Fruit fly (Drosophila melanogaster) whole organism, wandering third instar larva: ENCODE data around the gene CG1575.
A peak's percentile ranks its signal among the peaks of the same experiment; 100 is the strongest.

Source experiments
- Abd-B ChIP-seq: fragments of >200 bp; optimal IDR thresholded peaks from 2 replicates; lab custom pipeline; 2017; ENCODE audit warnings: missing biosample characterization, missing genetic modification characterization
- CG32264 ChIP-seq: fragments of 200-800 bp; sonication (Bioruptor generic); optimal IDR thresholded peaks from 2 replicates; lab custom pipeline; 2016; ENCODE audit warnings: missing biosample characterization, missing genetic modification characterization
- CG9705 ChIP-seq: fragments of 200-800 bp; sonication (Bioruptor generic); optimal IDR thresholded peaks from 2 replicates; lab custom pipeline; 2018; ENCODE audit warnings: missing biosample characterization, mild to moderate bottlenecking, missing genetic modification characterization
- CrebA ChIP-seq: fragments of 200-800 bp; sonication (Bioruptor generic); optimal IDR thresholded peaks from 2 replicates; lab custom pipeline; 2016; ENCODE audit warnings: missing biosample characterization, mild to moderate bottlenecking, missing genetic modification characterization, borderline replicate concordance
- Dfd ChIP-seq: fragments of >200 bp; optimal IDR thresholded peaks from 2 replicates; lab custom pipeline; 2017; ENCODE audit warnings: missing biosample characterization, missing genetic modification characterization
- Dif ChIP-seq: fragments of 200-275, 200-300 bp; sonication (Bioruptor generic); optimal IDR thresholded peaks from 2 replicates; lab custom pipeline; 2018; ENCODE audit warnings: missing biosample characterization, missing genetic modification characterization; ENCODE audit not compliant: partially characterized antibody
- GATAd ChIP-seq: sonication (Bioruptor generic); optimal IDR thresholded peaks from 2 replicates; lab custom pipeline; 2016; ENCODE audit warnings: missing biosample characterization, missing genetic modification characterization
- HLH106 ChIP-seq: fragments of 200-800 bp; optimal IDR thresholded peaks from 3 replicates; lab custom pipeline; 2019; ENCODE audit warnings: missing biosample characterization, mild to moderate bottlenecking, missing genetic modification characterization, moderate library complexity
- Hnf4 ChIP-seq: fragments of 200-800 bp; sonication (Bioruptor generic); optimal IDR thresholded peaks from 2 replicates; lab custom pipeline; 2016; ENCODE audit warnings: missing biosample characterization, mild to moderate bottlenecking, missing genetic modification characterization
- Hr78 ChIP-seq: fragments of >200 bp; optimal IDR thresholded peaks from 2 replicates; lab custom pipeline; 2017; ENCODE audit warnings: missing biosample characterization, missing genetic modification characterization
- Hr83 ChIP-seq: fragments of 200-300 bp; sonication (Bioruptor generic); optimal IDR thresholded peaks from 2 replicates; lab custom pipeline; 2016; ENCODE audit warnings: missing biosample characterization, mild to moderate bottlenecking, missing genetic modification characterization, moderate library complexity; ENCODE audit not compliant: poor library complexity, severe bottlenecking
- Jra ChIP-seq: sonication (Bioruptor generic); optimal IDR thresholded peaks from 2 replicates; lab custom pipeline; 2016; ENCODE audit warnings: missing biosample characterization, missing genetic modification characterization
- Mio ChIP-seq: sonication (Bioruptor generic); optimal IDR thresholded peaks from 2 replicates; lab custom pipeline; 2016; ENCODE audit warnings: missing biosample characterization, missing genetic modification characterization
- Myc ChIP-seq: fragments of >200 bp; optimal IDR thresholded peaks from 2 replicates; lab custom pipeline; 2017
- N ChIP-seq: fragments of >200 bp; optimal IDR thresholded peaks from 2 replicates; lab custom pipeline; 2018; ENCODE audit warnings: missing biosample characterization, missing external identifiers, missing genetic modification characterization
- OdsH ChIP-seq: fragments of 200-800 bp; sonication (Bioruptor generic); optimal IDR thresholded peaks from 2 replicates; lab custom pipeline; 2016; ENCODE audit warnings: missing biosample characterization, mild to moderate bottlenecking, missing genetic modification characterization
- Rel ChIP-seq, 2 experiments: fragments of 200-800 bp; sonication (Bioruptor generic) in 1 of 2; optimal IDR thresholded peaks; 2 replicates in 1 of 2; 3 replicates in 1 of 2; lab custom pipeline; 2016 to 2019; ENCODE audit warnings: mild to moderate bottlenecking in 2 of 2, missing biosample characterization in 2 of 2, missing genetic modification characterization in 2 of 2, moderate library complexity in 1 of 2
- Sp1 ChIP-seq: fragments of 200-800 bp; sonication (Bioruptor generic); optimal IDR thresholded peaks from 3 replicates; lab custom pipeline; 2019; ENCODE audit warnings: missing biosample characterization, mild to moderate bottlenecking, missing genetic modification characterization, moderate library complexity
- Vsx2 ChIP-seq: fragments of 200-300, 225-300 bp; sonication (Bioruptor generic); optimal IDR thresholded peaks from 2 replicates; lab custom pipeline; 2018; ENCODE audit warnings: missing biosample characterization, missing genetic modification characterization; ENCODE audit not compliant: partially characterized antibody
- br ChIP-seq: fragments of 200-800 bp; sonication (Bioruptor generic); optimal IDR thresholded peaks from 2 replicates; lab custom pipeline; 2016; ENCODE audit warnings: missing biosample characterization, missing genetic modification characterization
- brk ChIP-seq: fragments of 200-800 bp; sonication (Bioruptor generic); optimal IDR thresholded peaks from 2 replicates; lab custom pipeline; 2016; ENCODE audit warnings: missing biosample characterization, mild to moderate bottlenecking, missing genetic modification characterization
- dl ChIP-seq, 2 experiments: fragments of 175-275, 200-275 bp in 1 of 2; fragments of 200-275 bp in 1 of 2; sonication (Bioruptor generic); optimal IDR thresholded peaks; lab custom pipeline; 2018; ENCODE audit warnings: mild to moderate bottlenecking in 2 of 2, missing biosample characterization in 2 of 2, missing genetic modification characterization in 2 of 2, moderate library complexity in 2 of 2; ENCODE audit not compliant: partially characterized antibody in 2 of 2, insufficient read depth in 1 of 2
- dmrt93B ChIP-seq: fragments of 200-800 bp; sonication (Bioruptor generic); optimal IDR thresholded peaks from 2 replicates; lab custom pipeline; 2018; ENCODE audit warnings: missing biosample characterization, mild to moderate bottlenecking, missing genetic modification characterization
- dsf ChIP-seq: sonication (Bioruptor generic); optimal IDR thresholded peaks from 2 replicates; lab custom pipeline; 2016; ENCODE audit warnings: missing biosample characterization, missing genetic modification characterization, borderline replicate concordance
- ey ChIP-seq: fragments of 200-800 bp; sonication (Bioruptor generic); optimal IDR thresholded peaks from 2 replicates; lab custom pipeline; 2016; ENCODE audit warnings: missing biosample characterization, missing genetic modification characterization
- foxo ChIP-seq, 2 experiments: fragments of 200-800 bp; sonication (Bioruptor generic); optimal IDR thresholded peaks; 2 replicates in 1 of 2; 3 replicates in 1 of 2; lab custom pipeline; 2016 to 2017; ENCODE audit warnings: missing biosample characterization in 2 of 2, missing genetic modification characterization in 2 of 2
- fru ChIP-seq: fragments of 200-800 bp; sonication (Bioruptor generic); optimal IDR thresholded peaks from 3 replicates; lab custom pipeline; 2016; ENCODE audit warnings: missing biosample characterization, mild to moderate bottlenecking, missing genetic modification characterization
- h ChIP-seq: fragments of 200-800 bp; sonication (Bioruptor generic); optimal IDR thresholded peaks from 3 replicates; lab custom pipeline; 2016; ENCODE audit warnings: missing biosample characterization, mild to moderate bottlenecking, missing genetic modification characterization
- jim ChIP-seq: fragments of 175-275, 200-325 bp; sonication (Bioruptor generic); optimal IDR thresholded peaks from 2 replicates; lab custom pipeline; 2016; ENCODE audit warnings: missing biosample characterization, mild to moderate bottlenecking, missing genetic modification characterization
- lola ChIP-seq: fragments of >200 bp; optimal IDR thresholded peaks from 2 replicates; lab custom pipeline; 2017; ENCODE audit warnings: missing biosample characterization, missing genetic modification characterization
- pan ChIP-seq: fragments of >200 bp; optimal IDR thresholded peaks from 2 replicates; lab custom pipeline; 2017
- psq ChIP-seq: fragments of 200-800 bp; sonication (Bioruptor generic); optimal IDR thresholded peaks from 3 replicates; lab custom pipeline; 2017; ENCODE audit warnings: missing biosample characterization, mild to moderate bottlenecking, missing genetic modification characterization, moderate library complexity
- rgr ChIP-seq: fragments of 200-800 bp; sonication (Bioruptor generic); optimal IDR thresholded peaks from 3 replicates; lab custom pipeline; 2016; ENCODE audit warnings: missing biosample characterization, mild to moderate bottlenecking, missing genetic modification characterization
- sage ChIP-seq: fragments of 200-800 bp; sonication (Bioruptor generic); optimal IDR thresholded peaks from 2 replicates; lab custom pipeline; 2016; ENCODE audit warnings: missing biosample characterization, mild to moderate bottlenecking, missing genetic modification characterization
- sv ChIP-seq: fragments of 200-800 bp; sonication (Bioruptor generic); optimal IDR thresholded peaks from 3 replicates; lab custom pipeline; 2016; ENCODE audit warnings: missing biosample characterization, missing genetic modification characterization
- tai ChIP-seq: sonication (Bioruptor generic); optimal IDR thresholded peaks from 2 replicates; lab custom pipeline; 2016; ENCODE audit warnings: missing biosample characterization, missing genetic modification characterization
- usp ChIP-seq: fragments of >200 bp; optimal IDR thresholded peaks from 2 replicates; lab custom pipeline; 2017; ENCODE audit warnings: missing biosample characterization, missing genetic modification characterization
- woc ChIP-seq: sonication (Bioruptor generic); optimal IDR thresholded peaks from 2 replicates; lab custom pipeline; 2016; ENCODE audit warnings: missing biosample characterization, mild to moderate bottlenecking, missing genetic modification characterization

The CG1575 gene

DNA sequence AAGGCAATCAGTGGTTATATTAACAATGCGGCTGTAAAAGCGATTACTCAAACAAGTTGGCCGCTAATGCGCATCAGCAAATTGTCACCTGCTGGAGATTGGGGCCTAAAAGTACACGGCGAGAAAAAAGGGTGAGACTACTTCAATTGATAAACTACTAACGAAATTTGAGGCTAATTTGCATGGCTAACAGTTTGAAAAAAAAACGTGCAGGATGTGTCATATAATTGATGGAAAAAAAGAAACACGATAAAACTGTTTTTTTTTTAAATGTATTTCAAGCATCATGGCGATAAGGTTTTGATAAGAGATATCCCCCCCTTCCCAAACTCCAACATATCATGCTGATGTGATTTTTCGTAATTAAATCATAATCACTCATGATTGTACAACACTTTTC is 4.1 kb upstream of the CG1575 start:
- TF ChIP-seq Dfd (GFP tag; lab: Kevin White, UChicago): peak; percentile 40
- TF ChIP-seq Hnf4 (GFP tag; lab: Kevin White, UChicago): no peak
- TF ChIP-seq Hr83 (GFP tag; lab: Kevin White, UChicago): no peak
- no peak for TF ChIP-seq jim (GFP tag; lab: Kevin White, UChicago)
- no peak for TF ChIP-seq N (GFP tag; lab: Kevin White, UChicago)
- TF ChIP-seq brk: no peak
- no peak for TF ChIP-seq GATAd
- no peak for TF ChIP-seq pan (lab: Kevin White, UChicago)
- TF ChIP-seq lola (GFP tag; lab: Kevin White, UChicago): no peak
- TF ChIP-seq Rel (GFP tag; optimal IDR thresholded peaks at IDR 0.05; lab: Kevin White, UChicago): no peak
- TF ChIP-seq Rel (tag; optimal IDR thresholded peaks at IDR 0.05; lab: Kevin White, UChicago): no peak
- TF ChIP-seq Dif: no peak
- TF ChIP-seq OdsH: peak; percentile 20
- peak; percentile 11 for TF ChIP-seq h (GFP tag; lab: Kevin White, UChicago)
- TF ChIP-seq CG32264 (GFP tag; lab: Kevin White, UChicago): no peak
- peak; percentile 32 for TF ChIP-seq rgr (GFP tag; lab: Kevin White, UChicago)
- no peak for TF ChIP-seq psq (GFP tag; lab: Kevin White, UChicago)
- TF ChIP-seq Vsx2 (GFP tag; lab: Kevin White, UChicago): no peak
- TF ChIP-seq dsf (GFP tag; lab: Kevin White, UChicago): no peak
- TF ChIP-seq tai (GFP tag; lab: Kevin White, UChicago): no peak
- TF ChIP-seq br (GFP tag; lab: Kevin White, UChicago): no peak
- peak; percentile 62 for TF ChIP-seq fru (GFP tag; lab: Kevin White, UChicago)
- peak; percentile 27 for TF ChIP-seq Sp1
- no peak for TF ChIP-seq dmrt93B
- TF ChIP-seq Jra (GFP tag; lab: Kevin White, UChicago): no peak
- no peak for TF ChIP-seq Myc (lab: Kevin White, UChicago)
- TF ChIP-seq HLH106: no peak
- peak; percentile 53 for TF ChIP-seq ey
- no peak for TF ChIP-seq CrebA (GFP tag; lab: Kevin White, UChicago)
- no peak for TF ChIP-seq Hr78
- no peak for TF ChIP-seq sage
- TF ChIP-seq Mio: no peak
- no peak for TF ChIP-seq woc (GFP tag; lab: Kevin White, UChicago)
- no peak for TF ChIP-seq CG9705 (GFP tag; lab: Kevin White, UChicago)
- TF ChIP-seq foxo (GFP tag; optimal IDR thresholded peaks at IDR 0.05; lab: Kevin White, UChicago): peak in 1 of 2 experiments; percentile 58
- no peak for TF ChIP-seq sv (GFP tag; lab: Kevin White, UChicago)
- TF ChIP-seq dl (GFP tag; optimal IDR thresholded peaks at IDR 0.05; lab: Kevin White, UChicago; ENCODE audit: insufficient read depth in 1 of 2, partially characterized antibody in 2 of 2): no peak
- TF ChIP-seq Abd-B (GFP tag; lab: Kevin White, UChicago): no peak
- no peak for TF ChIP-seq usp (GFP tag; lab: Kevin White, UChicago)

DNA sequence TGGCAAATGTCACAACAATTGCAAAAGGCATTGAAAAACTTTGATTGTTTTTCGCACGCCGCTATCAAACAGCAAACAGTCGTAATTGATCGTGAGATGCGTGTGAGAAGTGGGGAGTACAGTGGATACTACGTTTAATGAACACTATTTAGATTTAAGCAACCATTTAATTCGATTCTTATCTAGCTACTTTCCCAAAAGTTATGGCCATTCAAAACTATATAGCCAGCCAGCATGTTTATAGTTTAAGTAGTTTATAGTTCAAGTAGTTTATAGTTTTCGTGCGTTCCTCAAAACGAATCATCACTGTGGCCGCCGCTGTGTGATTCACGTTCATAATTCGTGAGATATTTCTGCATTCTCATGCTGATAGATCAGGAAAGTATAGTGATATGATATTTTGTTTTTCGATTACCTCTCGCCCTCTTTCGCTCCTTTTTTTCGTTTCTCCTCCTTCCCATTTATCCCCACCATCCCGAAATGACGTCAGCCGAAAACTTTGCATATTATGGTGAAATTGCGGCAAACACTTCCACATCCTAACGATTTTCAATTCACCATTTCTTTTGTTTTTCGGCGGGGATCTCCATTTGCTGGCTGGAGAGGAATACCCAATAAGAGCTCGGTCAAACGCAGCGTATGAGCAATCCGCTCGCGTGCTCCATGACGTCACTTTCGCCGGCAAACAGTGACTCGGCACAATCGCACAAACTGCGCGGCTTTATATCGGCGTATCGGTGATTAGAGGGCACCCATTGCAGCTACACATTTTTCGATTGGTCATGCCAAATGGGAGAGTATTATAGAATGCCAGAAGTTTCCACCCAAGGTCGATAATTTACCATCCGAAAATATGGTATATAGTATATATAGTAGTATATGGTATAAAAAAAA is 3.2 kb upstream of the CG1575 start:
- peak; percentile 27 for TF ChIP-seq Hnf4 (GFP tag; lab: Kevin White, UChicago)
- no peak for TF ChIP-seq OdsH
- TF ChIP-seq tai (GFP tag; lab: Kevin White, UChicago): no peak
- no peak for TF ChIP-seq brk
- TF ChIP-seq Abd-B (GFP tag; lab: Kevin White, UChicago): no peak
- no peak for TF ChIP-seq jim (GFP tag; lab: Kevin White, UChicago)
- peak; percentile 33 for TF ChIP-seq rgr (GFP tag; lab: Kevin White, UChicago)
- peak; percentile 46 for TF ChIP-seq h (GFP tag; lab: Kevin White, UChicago)
- TF ChIP-seq psq (GFP tag; lab: Kevin White, UChicago): peak; percentile 36
- TF ChIP-seq dmrt93B: no peak
- TF ChIP-seq sv (GFP tag; lab: Kevin White, UChicago): peak; percentile 29
- TF ChIP-seq foxo (GFP tag; optimal IDR thresholded peaks at IDR 0.05; lab: Kevin White, UChicago): peak in 1 of 2 experiments; percentile 58
- TF ChIP-seq Jra (GFP tag; lab: Kevin White, UChicago): no peak
- TF ChIP-seq sage: no peak
- peak; percentile 22 for TF ChIP-seq HLH106
- peak; percentile 42 for TF ChIP-seq fru (GFP tag; lab: Kevin White, UChicago)
- no peak for TF ChIP-seq GATAd
- no peak for TF ChIP-seq Dif
- peak; percentile 17 for TF ChIP-seq ey
- TF ChIP-seq CG32264 (GFP tag; lab: Kevin White, UChicago): no peak
- TF ChIP-seq Rel (GFP tag; optimal IDR thresholded peaks at IDR 0.05; lab: Kevin White, UChicago): no peak
- peak; percentile 91 for TF ChIP-seq Rel (tag; optimal IDR thresholded peaks at IDR 0.05; lab: Kevin White, UChicago)
- TF ChIP-seq pan (lab: Kevin White, UChicago): no peak
- peak; percentile 47 for TF ChIP-seq br (GFP tag; lab: Kevin White, UChicago)
